Worm (Caenorhabditis elegans) whole organism, L4/young adult: ENCODE data around the gene K08D9.6.

Experiments used
- W03F9.2 ChIP-seq: fragments of 150-350 bp; optimal IDR thresholded peaks from 2 replicates; lab custom pipeline; 2014; ENCODE audit warnings: missing biosample characterization, missing genetic modification characterization
- dao-5 ChIP-seq: sonication (generic microtip); optimal IDR thresholded peaks from 2 replicates; lab custom pipeline; 2016; ENCODE audit warnings: missing genotype, missing genetic modification characterization, moderate library complexity, missing compliant biosample characterization
- him-1 ChIP-seq: sonication (generic microtip); optimal IDR thresholded peaks from 2 replicates; lab custom pipeline; 2016; ENCODE audit warnings: missing genotype, missing genetic modification reagents, missing genetic modification characterization, missing compliant biosample characterization

ce11 chrV:3230597-3230996 is 4.2 kb downstream of the K08D9.6 start, which contains the start of gene K08D9.10:
- no peak for TF ChIP-seq him-1 (tag; lab: Kevin White, UChicago)
- no peak for TF ChIP-seq W03F9.2 (tag; lab: Kevin White, UChicago)
- no peak for TF ChIP-seq dao-5 (tag; lab: Kevin White, UChicago)
